Fruit fly (Drosophila melanogaster) Kc167 (cell line): Measurements from ENCODE around the gene CG15144.

Experiments
- h ChIP-seq: fragments of >200 bp; optimal IDR thresholded peaks from 3 replicates; lab custom pipeline; 2018; ENCODE audit warnings: missing external identifiers
- ttk ChIP-seq: sonication (Bioruptor generic); optimal IDR thresholded peaks from 2 replicates; lab custom pipeline; 2017; ENCODE audit warnings: missing external identifiers

- TF ChIP-seq h (lab: Kevin White, UChicago), result no peak
- TF ChIP-seq ttk (lab: Kevin White, UChicago), result no peak
Observed at dm6 chr2L:17529022-17529421, at the start of gene CG15144.
